Worm (Caenorhabditis elegans): ENCODE measurements around the gene tbc-7.

- TF ChIP-seq sea-2 (GFP tag; optimal IDR thresholded peaks at IDR 0.05) (no peak), snpc-4 (tag; optimal IDR thresholded peaks at IDR 0.05) (no peak), ceh-16 (tag; optimal IDR thresholded peaks at IDR 0.05) (no peak)
Observed at ce11 chrX:5093997-5094396, 40.1 kb upstream of the tbc-7 start.

Measured in whole organism, L3 larva.